Worm (Caenorhabditis elegans) whole organism, L4 larva: ENCODE measurements around the gene clec-184.

Experiments used
- F10B5.3 ChIP-seq: sonication (generic microtip); optimal IDR thresholded peaks from 2 replicates; lab custom pipeline; 2016; ENCODE audit warnings: mild to moderate bottlenecking, missing genetic modification characterization, missing compliant biosample characterization
- F44E2.7 ChIP-seq: fragments of 200-800 bp; sonication (Bioruptor generic); IDR thresholded peaks from 2 replicates; pipeline ENCODE4 v2.1.2; 2022; ENCODE audit warnings: missing genetic modification characterization, missing compliant biosample characterization
- T26A8.4 ChIP-seq: fragments of 200-800 bp; sonication (Bioruptor generic); IDR thresholded peaks from 2 replicates; pipeline ENCODE4 v1.3.6; 2022; ENCODE audit warnings: missing genetic modification characterization, missing compliant biosample characterization
- Y48G9A.11 ChIP-seq: fragments of 200-800 bp; sonication (Bioruptor generic); IDR thresholded peaks from 2 replicates; pipeline ENCODE4 v1.3.6; 2022; ENCODE audit warnings: missing genetic modification reagents, missing genetic modification characterization, missing compliant biosample characterization
- ZK546.5 ChIP-seq, 2 experiments: sonication (generic microtip); optimal IDR thresholded peaks; 2 replicates each; lab custom pipeline; 2017; ENCODE audit warnings: missing biosample characterization in 2 of 2, missing genetic modification characterization in 2 of 2
- ama-1 ChIP-seq: fragments of 150-350 bp; optimal IDR thresholded peaks from 2 replicates; lab custom pipeline; 2014; ENCODE audit warnings: inconsistent platforms, mixed read lengths
- ceh-28 ChIP-seq: fragments of 150-350 bp; optimal IDR thresholded peaks from 2 replicates; lab custom pipeline; 2014; ENCODE audit warnings: missing biosample characterization, missing genetic modification reagents, missing genetic modification characterization
- ceh-44 ChIP-seq: fragments of 200-800 bp; sonication (Bioruptor generic); IDR thresholded peaks from 2 replicates; pipeline ENCODE4 v1.3.6; 2022; ENCODE audit warnings: missing genetic modification reagents, missing genetic modification characterization, missing compliant biosample characterization
- ces-1 ChIP-seq: fragments of 150-350 bp; sonication (generic microtip); optimal IDR thresholded peaks from 4 replicates; lab custom pipeline; 2014; ENCODE audit warnings: missing biosample characterization, missing genetic modification reagents, missing genetic modification characterization
- ctbp-1 ChIP-seq: fragments of 200-800 bp; sonication (Bioruptor generic); IDR thresholded peaks from 2 replicates; pipeline ENCODE4 v1.3.6; 2022; ENCODE audit warnings: missing genetic modification reagents, missing genetic modification characterization, missing compliant biosample characterization
- daf-16 ChIP-seq, 3 experiments: sonication (generic microtip); optimal IDR thresholded peaks; 2 replicates each; lab custom pipeline; 2016 to 2017; ENCODE audit warnings: missing genetic modification characterization in 3 of 3, missing genetic modification reagents in 3 of 3, mild to moderate bottlenecking in 2 of 3, missing compliant biosample characterization in 2 of 3, missing biosample characterization in 1 of 3, moderate library complexity in 1 of 3
- dmd-8 ChIP-seq: fragments of 200-800 bp; sonication (Bioruptor generic); IDR thresholded peaks from 2 replicates; pipeline ENCODE4 v1.3.6; 2022; ENCODE audit warnings: missing genetic modification characterization, missing compliant biosample characterization
- dmd-9 ChIP-seq: fragments of 200-800 bp; sonication (Bioruptor generic); IDR thresholded peaks from 2 replicates; pipeline ENCODE4 v1.3.6; 2022; ENCODE audit warnings: missing genetic modification reagents, missing genetic modification characterization, missing compliant biosample characterization
- fkh-10 ChIP-seq: fragments of 150-350 bp; optimal IDR thresholded peaks from 2 replicates; lab custom pipeline; 2014; ENCODE audit warnings: missing biosample characterization, missing genetic modification reagents, missing genetic modification characterization
- fos-1 ChIP-seq: fragments of 150-350 bp; optimal IDR thresholded peaks from 2 replicates; lab custom pipeline; 2014; ENCODE audit warnings: missing biosample characterization, missing genetic modification characterization
- gei-8 ChIP-seq: fragments of 200-800 bp; sonication (Bioruptor generic); optimal IDR thresholded peaks from 2 replicates; lab custom pipeline; 2018; ENCODE audit warnings: mild to moderate bottlenecking, missing genetic modification characterization, missing compliant biosample characterization
- hlh-30 ChIP-seq: sonication (generic microtip); optimal IDR thresholded peaks from 2 replicates; lab custom pipeline; 2017; ENCODE audit warnings: antibody characterized with exemption, mild to moderate bottlenecking, missing genetic modification characterization, missing compliant biosample characterization; ENCODE audit not compliant: insufficient read depth
- lim-7 ChIP-seq: fragments of 200-800 bp; sonication (Bioruptor generic); IDR thresholded peaks from 2 replicates; pipeline ENCODE4 v1.3.6; 2022; ENCODE audit warnings: missing genetic modification characterization, missing compliant biosample characterization
- lin-38 ChIP-seq: fragments of 200-800 bp; sonication (Bioruptor generic); IDR thresholded peaks from 2 replicates; pipeline ENCODE4 v1.3.6; 2022; ENCODE audit warnings: missing genetic modification reagents, missing genetic modification characterization, missing compliant biosample characterization
- madf-9 ChIP-seq: fragments of 200-800 bp; sonication (Bioruptor generic); conservative IDR thresholded peaks from 2 replicates; pipeline ENCODE4 v1.3.6; 2022; ENCODE audit warnings: missing genetic modification reagents, missing genetic modification characterization, missing compliant biosample characterization
- mes-2 ChIP-seq: sonication (generic microtip); optimal IDR thresholded peaks from 2 replicates; lab custom pipeline; 2016; ENCODE audit warnings: missing genotype, mild to moderate bottlenecking, missing genetic modification characterization, missing compliant biosample characterization; ENCODE audit not compliant: poor library complexity, severe bottlenecking
- mxl-2 ChIP-seq: fragments of 200-800 bp; sonication (Bioruptor generic); conservative IDR thresholded peaks from 2 replicates; pipeline ENCODE4 v1.3.6; 2022; ENCODE audit warnings: missing genetic modification reagents, missing genetic modification characterization, missing compliant biosample characterization
- nhr-11 ChIP-seq: fragments of 150-350 bp; optimal IDR thresholded peaks from 2 replicates; lab custom pipeline; 2014; ENCODE audit warnings: missing biosample characterization, missing genetic modification characterization
- nhr-111 ChIP-seq: fragments of 200-800 bp; sonication (Bioruptor generic); optimal IDR thresholded peaks from 2 replicates; lab custom pipeline; 2018; ENCODE audit warnings: mild to moderate bottlenecking, missing genetic modification characterization, missing compliant biosample characterization
- nhr-28 ChIP-seq: fragments of 150-350 bp; optimal IDR thresholded peaks from 2 replicates; lab custom pipeline; 2014; ENCODE audit warnings: missing biosample characterization, missing genetic modification characterization
- nhr-42 ChIP-seq: fragments of 200-800 bp; sonication (Bioruptor generic); IDR thresholded peaks from 2 replicates; pipeline ENCODE4 v1.3.6; 2022; ENCODE audit warnings: missing genetic modification characterization, missing compliant biosample characterization
- nhr-77 ChIP-seq: fragments of 150-350 bp; optimal IDR thresholded peaks from 2 replicates; lab custom pipeline; 2014; ENCODE audit warnings: missing biosample characterization, missing genetic modification characterization
- pha-4 ChIP-seq, 2 experiments: fragments of 150-350 bp in 1 of 2; fragments of 200-800 bp in 1 of 2; sonication (Bioruptor generic) in 1 of 2; IDR thresholded peaks in 1 of 2; optimal IDR thresholded peaks in 1 of 2; 2 replicates each; pipeline versions ENCODE4 v1.3.6 to Lab custom; 2014 to 2022; ENCODE audit warnings: missing genetic modification characterization in 2 of 2, missing genetic modification reagents in 2 of 2, missing biosample characterization in 1 of 2, missing compliant biosample characterization in 1 of 2
- php-3 ChIP-seq: fragments of 200-800 bp; sonication (Bioruptor generic); IDR thresholded peaks from 2 replicates; pipeline ENCODE4 v1.3.6; 2022; ENCODE audit warnings: missing genetic modification reagents, missing genetic modification characterization, missing compliant biosample characterization
- pqm-1 ChIP-seq: sonication (generic microtip); optimal IDR thresholded peaks from 2 replicates; lab custom pipeline; 2017; ENCODE audit warnings: missing biosample characterization, missing genetic modification characterization
- sdz-12 ChIP-seq: fragments of 200-800 bp; sonication (Bioruptor generic); optimal IDR thresholded peaks from 2 replicates; lab custom pipeline; 2018; ENCODE audit warnings: mild to moderate bottlenecking, missing genetic modification characterization, missing compliant biosample characterization
- skn-1 ChIP-seq: fragments of 150-350 bp; optimal IDR thresholded peaks from 2 replicates; lab custom pipeline; 2014; ENCODE audit warnings: missing biosample characterization, missing genetic modification characterization
- snpc-4 ChIP-seq: fragments of 150-350 bp; optimal IDR thresholded peaks from 2 replicates; lab custom pipeline; 2014; ENCODE audit warnings: missing biosample characterization, missing genetic modification characterization
- spr-3 ChIP-seq: fragments of 200-800 bp; sonication (Bioruptor generic); optimal IDR thresholded peaks from 2 replicates; lab custom pipeline; 2018; ENCODE audit warnings: mild to moderate bottlenecking, missing genetic modification characterization, missing compliant biosample characterization
- zag-1 ChIP-seq: fragments of 150-350 bp; optimal IDR thresholded peaks from 2 replicates; lab custom pipeline; 2014; ENCODE audit warnings: missing biosample characterization, missing genetic modification characterization
- zfp-2 ChIP-seq: sonication (generic microtip); optimal IDR thresholded peaks from 2 replicates; lab custom pipeline; 2016; ENCODE audit warnings: mild to moderate bottlenecking, missing genetic modification characterization, missing compliant biosample characterization
- zip-11 ChIP-seq: fragments of 200-800 bp; sonication (Bioruptor generic); IDR thresholded peaks from 2 replicates; pipeline ENCODE4 v1.3.6; 2022; ENCODE audit warnings: missing genetic modification characterization, missing compliant biosample characterization
- ztf-11 ChIP-seq: fragments of 150-350 bp; optimal IDR thresholded peaks from 2 replicates; lab custom pipeline; 2014; ENCODE audit warnings: missing biosample characterization, missing genetic modification characterization

Gene clec-184

DNA sequence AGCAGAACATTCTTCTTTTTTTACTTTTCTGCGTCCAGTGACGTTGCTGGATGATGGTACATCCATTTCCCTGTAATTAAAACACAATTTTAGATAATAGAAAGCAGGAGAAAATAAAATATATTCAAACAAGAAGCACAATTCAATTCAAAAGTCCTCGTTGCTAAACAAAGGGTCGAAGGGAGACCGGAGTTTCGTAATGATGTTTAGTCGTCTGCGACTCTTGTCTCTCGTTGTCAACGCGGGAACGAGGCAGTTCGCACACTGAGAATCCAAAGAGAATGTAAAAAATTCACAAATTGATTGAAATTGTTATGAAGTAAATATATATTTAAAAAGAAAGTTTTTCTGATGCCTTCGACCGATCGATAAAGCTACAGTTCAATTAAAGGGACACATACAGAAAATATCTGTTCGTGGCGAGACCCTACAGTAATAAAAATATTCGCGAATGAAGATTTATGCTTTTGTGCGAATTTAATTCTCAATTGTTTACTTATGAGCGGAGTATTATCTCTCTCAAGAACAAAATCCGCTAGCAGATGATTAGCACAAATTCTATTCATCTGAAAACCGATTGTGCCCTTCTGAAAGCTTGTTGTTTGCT, 18.9 kb downstream of the clec-184 start, which contains the start of gene dpy-26 (continued):
- TF ChIP-seq pqm-1 (tag; lab: Kevin White, UChicago) (no peak), madf-9 (GFP tag; lab: Robert Waterston, UW) (no peak), ama-1 (lab: Kevin White, UChicago) (no peak), php-3 (GFP tag; lab: Robert Waterston, UW) (no peak), T26A8.4 (GFP tag; lab: Robert Waterston, UW) (no peak), ZK546.5 (tag; optimal IDR thresholded peaks at IDR 0.05; lab: Kevin White, UChicago) (no peak), ctbp-1 (no peak), zfp-2 (tag; lab: Kevin White, UChicago) (no peak), snpc-4 (tag; lab: Kevin White, UChicago) (no peak), gei-8 (GFP tag; lab: Kevin White, UChicago) (no peak), ceh-44 (GFP tag; lab: Robert Waterston, UW) (no peak), fos-1 (no peak), lin-38 (GFP tag; lab: Robert Waterston, UW) (no peak), mes-2 (tag; lab: Kevin White, UChicago) (peak; percentile 60), fkh-10 (GFP tag; lab: Kevin White, UChicago) (peak; percentile 3), F44E2.7 (no peak), nhr-77 (tag; lab: Kevin White, UChicago) (no peak), mxl-2 (GFP tag; lab: Robert Waterston, UW) (no peak)

DNA sequence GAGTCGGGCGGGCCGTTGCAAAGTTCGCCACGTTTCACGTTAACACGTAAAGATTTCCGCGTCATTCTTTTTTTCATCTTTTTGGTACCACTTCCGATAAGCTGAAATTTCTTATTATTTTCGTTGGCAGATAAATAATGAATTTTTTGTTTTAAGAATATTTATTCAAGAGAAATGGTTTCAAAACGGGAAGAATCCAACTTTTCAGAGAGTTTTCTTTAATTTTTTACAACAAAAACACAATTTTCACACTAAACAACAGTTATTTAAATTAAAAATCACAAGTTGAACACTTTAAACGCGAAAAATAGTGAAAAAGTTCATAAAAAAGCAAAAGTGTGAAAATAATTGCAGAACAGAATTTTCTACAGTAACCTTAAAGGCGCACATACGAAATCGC, 21.7 kb downstream of the clec-184 start, which contains the start of gene spe-44:
Gene spe-44, minus strand, starts transcription at position 101 of the 400 bp plus-strand sequence.
- TF ChIP-seq nhr-11 (tag; lab: Kevin White, UChicago): no peak
- no peak for TF ChIP-seq lim-7 (GFP tag; lab: Robert Waterston, UW)
- no peak for TF ChIP-seq hlh-30 (tag; lab: Kevin White, UChicago)
- no peak for TF ChIP-seq snpc-4 (tag; lab: Kevin White, UChicago)
- TF ChIP-seq T26A8.4 (GFP tag; lab: Robert Waterston, UW): no peak
- no peak for TF ChIP-seq nhr-28 (tag; lab: Kevin White, UChicago)
- TF ChIP-seq dmd-9 (GFP tag; lab: Robert Waterston, UW): no peak
- TF ChIP-seq daf-16 (GFP tag; optimal IDR thresholded peaks at IDR 0.05; lab: Kevin White, UChicago): no peak
- no peak for TF ChIP-seq daf-16 (tag; optimal IDR thresholded peaks at IDR 0.05; lab: Kevin White, UChicago)
- TF ChIP-seq ceh-28 (tag; lab: Kevin White, UChicago): no peak
- TF ChIP-seq ZK546.5 (tag; optimal IDR thresholded peaks at IDR 0.05; lab: Kevin White, UChicago): no peak
- TF ChIP-seq zip-11 (GFP tag; lab: Robert Waterston, UW): no peak
- TF ChIP-seq F10B5.3 (tag; lab: Kevin White, UChicago): no peak
- TF ChIP-seq pha-4 (GFP tag; IDR thresholded peaks at IDR 0.05; lab: Robert Waterston, UW): no peak
- no peak for TF ChIP-seq pha-4 (tag; optimal IDR thresholded peaks at IDR 0.05; lab: Kevin White, UChicago)
- TF ChIP-seq nhr-42 (GFP tag; lab: Robert Waterston, UW): no peak
- no peak for TF ChIP-seq Y48G9A.11 (GFP tag; lab: Robert Waterston, UW)
- no peak for TF ChIP-seq spr-3 (GFP tag; lab: Kevin White, UChicago)

DNA sequence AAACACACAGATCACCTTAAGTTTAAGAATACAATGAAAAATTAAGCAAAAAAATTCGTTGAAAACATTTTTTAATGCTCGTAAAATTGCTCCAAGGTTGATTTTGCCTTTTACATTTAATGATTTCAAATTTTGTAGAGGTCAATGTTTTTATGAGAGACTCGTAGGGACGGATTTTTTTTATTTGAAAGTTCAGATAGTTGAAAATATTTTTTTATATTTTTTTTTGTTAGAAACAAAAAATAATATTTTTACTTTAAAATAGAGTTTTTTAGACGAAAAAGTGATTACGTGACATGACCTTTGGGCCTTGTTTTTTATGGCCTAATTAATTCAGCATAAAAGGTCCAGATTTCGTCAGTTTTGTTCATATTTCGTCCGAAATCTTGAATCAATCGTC, 22.3 kb downstream of the clec-184 start, which contains the start of gene smz-1:
Gene smz-1, plus strand, starts transcription at position 301 of the 400 bp plus-strand sequence.
- TF ChIP-seq nhr-42 (GFP tag; lab: Robert Waterston, UW): no peak
- TF ChIP-seq F44E2.7: no peak
- TF ChIP-seq ces-1 (GFP tag; lab: Kevin White, UChicago): no peak
- TF ChIP-seq sdz-12 (GFP tag; lab: Kevin White, UChicago): no peak
- TF ChIP-seq dmd-8 (GFP tag; lab: Robert Waterston, UW): no peak
- TF ChIP-seq ztf-11: no peak
- TF ChIP-seq nhr-111 (GFP tag; lab: Kevin White, UChicago): no peak
- no peak for TF ChIP-seq nhr-28 (tag; lab: Kevin White, UChicago)
- no peak for TF ChIP-seq zip-11 (GFP tag; lab: Robert Waterston, UW)
- TF ChIP-seq zag-1 (tag; lab: Kevin White, UChicago): no peak
- no peak for TF ChIP-seq skn-1 (tag; lab: Kevin White, UChicago)
- no peak for TF ChIP-seq fos-1
- no peak for TF ChIP-seq ama-1 (lab: Kevin White, UChicago)
